Worm (Caenorhabditis elegans) whole organism, L1 larva: ENCODE data around the gene Y38E10A.33.

Experiments
- F16B12.6 ChIP-seq: fragments of 150-350 bp; optimal IDR thresholded peaks from 2 replicates; lab custom pipeline; 2014; ENCODE audit warnings: missing biosample characterization, missing genetic modification characterization
- ama-1 ChIP-seq: fragments of 150-350 bp; optimal IDR thresholded peaks from 2 replicates; lab custom pipeline; 2014
- blmp-1 ChIP-seq: fragments of 150-350 bp; optimal IDR thresholded peaks from 2 replicates; lab custom pipeline; 2014; ENCODE audit warnings: missing biosample characterization, missing genetic modification characterization
- ceh-63 ChIP-seq: fragments of 200-800 bp; sonication (Bioruptor generic); optimal IDR thresholded peaks from 2 replicates; lab custom pipeline; 2018; ENCODE audit warnings: mild to moderate bottlenecking, missing genetic modification characterization, missing compliant biosample characterization
- ceh-88 ChIP-seq: fragments of 200-800 bp; sonication (Bioruptor generic); IDR thresholded peaks from 2 replicates; pipeline ENCODE4 v1.3.6; 2022; ENCODE audit warnings: missing genetic modification characterization, missing compliant biosample characterization
- ceh-90 ChIP-seq: sonication (generic microtip); optimal IDR thresholded peaks from 2 replicates; lab custom pipeline; 2016; ENCODE audit warnings: missing genetic modification characterization, missing compliant biosample characterization
- ces-1 ChIP-seq: fragments of 150-350 bp; optimal IDR thresholded peaks from 2 replicates; lab custom pipeline; 2014; ENCODE audit warnings: missing biosample characterization, missing genetic modification reagents, missing genetic modification characterization
- dsc-1 ChIP-seq: sonication (generic microtip); optimal IDR thresholded peaks from 2 replicates; lab custom pipeline; 2016; ENCODE audit warnings: mild to moderate bottlenecking, missing genetic modification characterization, missing compliant biosample characterization
- egl-13 ChIP-seq: sonication (generic microtip); optimal IDR thresholded peaks from 2 replicates; lab custom pipeline; 2016; ENCODE audit warnings: missing genotype, missing genetic modification reagents, missing genetic modification characterization, missing compliant biosample characterization
- egl-27 ChIP-seq, 2 experiments: fragments of 150-350 bp in 1 of 2; sonication (generic microtip); optimal IDR thresholded peaks; 3 replicates each; lab custom pipeline; 2017 to 2018; ENCODE audit warnings: missing biosample characterization in 2 of 2, missing genetic modification characterization in 2 of 2, missing genetic modification reagents in 2 of 2
- elt-3 ChIP-seq, 6 experiments: fragments of 150-350 bp in 1 of 6; sonication (generic microtip); optimal IDR thresholded peaks; 2 replicates each; lab custom pipeline; 2017 to 2018; ENCODE audit warnings: missing biosample characterization in 6 of 6, missing genetic modification characterization in 6 of 6, inconsistent platforms in 1 of 6
- fkh-4 ChIP-seq: sonication (generic microtip); optimal IDR thresholded peaks from 2 replicates; lab custom pipeline; 2016; ENCODE audit warnings: missing compliant biosample characterization, missing genetic modification characterization, borderline replicate concordance
- fos-1 ChIP-seq: fragments of 150-350 bp; optimal IDR thresholded peaks from 2 replicates; lab custom pipeline; 2014; ENCODE audit warnings: missing biosample characterization, missing genetic modification characterization
- grh-1 ChIP-seq: fragments of 200-800 bp; sonication (Bioruptor generic); IDR thresholded peaks from 2 replicates; pipeline ENCODE4 v1.3.6; 2022; ENCODE audit warnings: missing genetic modification reagents, missing genetic modification characterization, missing compliant biosample characterization
- hlh-17 ChIP-seq: fragments of 200-800 bp; sonication (Bioruptor generic); optimal IDR thresholded peaks from 2 replicates; lab custom pipeline; 2018; ENCODE audit warnings: missing genetic modification characterization, mild to moderate bottlenecking, missing compliant biosample characterization, moderate library complexity, borderline replicate concordance
- hpl-2 ChIP-seq: fragments of 150-350 bp; optimal IDR thresholded peaks from 2 replicates; lab custom pipeline; 2014; ENCODE audit warnings: missing biosample characterization, missing genetic modification reagents, missing genetic modification characterization
- irx-1 ChIP-seq: sonication (generic microtip); optimal IDR thresholded peaks from 2 replicates; lab custom pipeline; 2016; ENCODE audit warnings: missing genetic modification characterization, missing compliant biosample characterization
- lin-14 ChIP-seq: fragments of 200-800 bp; sonication (Bioruptor generic); optimal IDR thresholded peaks from 2 replicates; lab custom pipeline; 2018; ENCODE audit warnings: mild to moderate bottlenecking, missing genetic modification characterization, moderate library complexity, missing compliant biosample characterization
- lin-35 ChIP-seq, 2 experiments: fragments of 150-350 bp; optimal IDR thresholded peaks; 2 replicates each; lab custom pipeline; 2014; ENCODE audit warnings: missing biosample characterization in 2 of 2, missing genetic modification characterization in 2 of 2, missing genetic modification reagents in 2 of 2
- lin-39 ChIP-seq: fragments of 150-350 bp; optimal IDR thresholded peaks from 2 replicates; lab custom pipeline; 2014; ENCODE audit warnings: missing biosample characterization, missing genetic modification reagents, missing genetic modification characterization
- lsy-2 ChIP-seq, 2 experiments: fragments of 150-350 bp; optimal IDR thresholded peaks; 2 replicates each; lab custom pipeline; 2014; ENCODE audit warnings: missing biosample characterization in 2 of 2, missing genetic modification characterization in 2 of 2
- mab-9 ChIP-seq: fragments of 200-800 bp; sonication (Bioruptor generic); IDR thresholded peaks from 2 replicates; pipeline ENCODE4 v1.3.6; 2022; ENCODE audit warnings: missing genetic modification reagents, missing genetic modification characterization, missing compliant biosample characterization
- mdl-1 ChIP-seq, 2 experiments: fragments of 150-350 bp; optimal IDR thresholded peaks; 2 replicates each; lab custom pipeline; 2014 to 2017; ENCODE audit warnings: missing biosample characterization in 2 of 2, missing genetic modification characterization in 2 of 2, inconsistent platforms in 1 of 2
- nhr-12 ChIP-seq: sonication (generic microtip); optimal IDR thresholded peaks from 2 replicates; lab custom pipeline; 2017; ENCODE audit warnings: missing biosample characterization, missing genetic modification characterization
- nhr-19 ChIP-seq: fragments of 200-800 bp; sonication (Bioruptor generic); conservative IDR thresholded peaks from 2 replicates; pipeline ENCODE4 v1.3.6; 2022; ENCODE audit warnings: missing genetic modification characterization, missing compliant biosample characterization
- nhr-20 ChIP-seq: sonication (generic microtip); optimal IDR thresholded peaks from 2 replicates; lab custom pipeline; 2016; ENCODE audit warnings: mild to moderate bottlenecking, missing genetic modification characterization, missing compliant biosample characterization
- nhr-47 ChIP-seq: sonication (generic microtip); optimal IDR thresholded peaks from 2 replicates; lab custom pipeline; 2016; ENCODE audit warnings: mild to moderate bottlenecking, missing genetic modification characterization, moderate library complexity, missing compliant biosample characterization
- nhr-71 ChIP-seq: sonication (generic microtip); optimal IDR thresholded peaks from 2 replicates; lab custom pipeline; 2016; ENCODE audit warnings: mild to moderate bottlenecking, missing genetic modification characterization, moderate library complexity, missing compliant biosample characterization
- nhr-85 ChIP-seq: sonication (generic microtip); peaks from one replicate; lab custom pipeline; 2016; ENCODE audit warnings: missing genetic modification characterization, inconsistent platforms, missing compliant biosample characterization
- nhr-90 ChIP-seq: sonication (generic microtip); optimal IDR thresholded peaks from 2 replicates; lab custom pipeline; 2016; ENCODE audit warnings: mild to moderate bottlenecking, missing genetic modification characterization, missing compliant biosample characterization; ENCODE audit not compliant: poor library complexity
- pax-3 ChIP-seq: fragments of 200-800 bp; sonication (Bioruptor generic); optimal IDR thresholded peaks from 2 replicates; lab custom pipeline; 2018; ENCODE audit warnings: mild to moderate bottlenecking, missing genetic modification characterization, moderate library complexity, missing compliant biosample characterization
- rnt-1 ChIP-seq: sonication (generic microtip); optimal IDR thresholded peaks from 2 replicates; lab custom pipeline; 2016; ENCODE audit warnings: mild to moderate bottlenecking, missing genetic modification characterization, moderate library complexity, missing compliant biosample characterization
- snpc-4 ChIP-seq: fragments of 150-350 bp; optimal IDR thresholded peaks from 2 replicates; lab custom pipeline; 2014; ENCODE audit warnings: missing biosample characterization, missing genetic modification characterization
- snu-23 ChIP-seq: sonication (generic microtip); optimal IDR thresholded peaks from 2 replicates; lab custom pipeline; 2016; ENCODE audit warnings: missing genetic modification characterization, missing compliant biosample characterization
- sptf-1 ChIP-seq: fragments of 150-350 bp; optimal IDR thresholded peaks from 2 replicates; lab custom pipeline; 2014; ENCODE audit warnings: missing biosample characterization, missing genetic modification characterization
- swsn-7 ChIP-seq: sonication (generic microtip); optimal IDR thresholded peaks from 2 replicates; lab custom pipeline; 2016; ENCODE audit warnings: missing genetic modification characterization, missing compliant biosample characterization
- unc-130 ChIP-seq: fragments of 150-350 bp; optimal IDR thresholded peaks from 2 replicates; lab custom pipeline; 2017; ENCODE audit warnings: missing biosample characterization, missing genetic modification characterization, inconsistent platforms
- unc-62 ChIP-seq: fragments of 150-350 bp; optimal IDR thresholded peaks from 2 replicates; lab custom pipeline; 2014; ENCODE audit warnings: missing biosample characterization, missing genetic modification reagents, missing genetic modification characterization
- unc-98 ChIP-seq: fragments of 200-800 bp; sonication (Bioruptor generic); IDR thresholded peaks from 2 replicates; pipeline ENCODE4 v1.3.6; 2022; ENCODE audit warnings: missing genetic modification characterization, missing compliant biosample characterization
- xbp-1 ChIP-seq: sonication (generic microtip); optimal IDR thresholded peaks from 2 replicates; lab custom pipeline; 2016; ENCODE audit warnings: missing genetic modification characterization, missing compliant biosample characterization
- ztf-4 ChIP-seq: fragments of 150-350 bp; optimal IDR thresholded peaks from 2 replicates; lab custom pipeline; 2014; ENCODE audit warnings: missing biosample characterization, missing genetic modification characterization

Y38E10A.33 gene

DNA sequence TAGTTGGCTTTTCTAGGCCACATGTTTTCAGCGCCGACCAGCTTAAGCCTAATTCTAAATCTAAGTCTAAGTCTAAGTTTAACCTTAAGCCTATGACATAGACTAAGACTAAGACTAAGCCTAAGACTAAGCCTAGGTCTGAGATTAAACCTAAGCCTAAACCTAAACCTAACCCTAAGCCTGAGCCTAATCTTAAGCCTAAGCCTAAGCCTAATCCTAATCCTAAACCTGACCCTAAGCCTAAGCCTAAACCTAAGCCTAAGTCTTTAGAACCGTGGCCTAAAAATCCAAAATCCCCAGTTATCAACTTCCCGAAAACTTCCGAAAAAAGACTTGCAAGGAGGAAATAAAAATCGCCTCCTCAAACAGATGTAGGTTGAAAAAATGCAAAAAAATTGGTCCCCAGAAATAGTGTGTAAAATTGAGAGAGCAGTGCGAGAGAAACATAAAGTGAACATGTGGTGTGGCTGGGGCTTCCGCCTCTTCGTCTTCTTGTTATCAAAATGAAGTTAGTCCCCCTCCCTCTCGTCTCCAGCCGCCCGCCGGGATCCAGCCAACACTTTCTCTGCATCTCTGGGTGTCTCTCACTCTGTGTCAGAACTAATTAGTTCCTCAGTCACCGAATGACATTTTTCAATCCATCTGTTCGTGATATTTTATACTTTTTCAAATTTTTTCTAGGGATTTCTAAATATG lies 19.6 kb downstream of the Y38E10A.33 start (continued):
- TF ChIP-seq blmp-1 (tag; lab: Kevin White, UChicago) (no peak), ces-1 (GFP tag; lab: Kevin White, UChicago) (no peak), dsc-1 (peak; percentile 95), ama-1 (lab: Kevin White, UChicago) (no peak), grh-1 (GFP tag; lab: Robert Waterston, UW) (no peak), ceh-90 (tag; lab: Kevin White, UChicago) (no peak), snu-23 (peak; percentile 45), lin-39 (tag; lab: Kevin White, UChicago) (no peak), nhr-90 (tag; lab: Kevin White, UChicago) (no peak), swsn-7 (peak; percentile 24), rnt-1 (tag; lab: Kevin White, UChicago) (peak; percentile 68), nhr-20 (tag; lab: Kevin White, UChicago) (peak; percentile 2), unc-62 (no peak), nhr-12 (tag; lab: Kevin White, UChicago) (no peak), nhr-85 (tag; lab: Kevin White, UChicago) (no peak), egl-27 (tag; optimal IDR thresholded peaks at IDR 0.05; lab: Kevin White, UChicago) (no peak), elt-3 (tag; optimal IDR thresholded peaks at IDR 0.05; lab: Kevin White, UChicago) (peak in 1 of 6 experiments; percentile 15), snpc-4 (tag; lab: Kevin White, UChicago) (no peak), nhr-71 (tag; lab: Kevin White, UChicago) (peak; percentile 76), mab-9 (GFP tag; lab: Robert Waterston, UW) (no peak), fkh-4 (tag; lab: Kevin White, UChicago) (peak; percentile 58), sptf-1 (no peak), unc-130 (peak; percentile 59), hlh-17 (GFP tag; lab: Kevin White, UChicago) (no peak), unc-98 (peak; percentile 48), nhr-19 (GFP tag; lab: Robert Waterston, UW) (peak; percentile 52), nhr-47 (peak; percentile 20), irx-1 (tag; lab: Kevin White, UChicago) (peak; percentile 22), F16B12.6 (tag; lab: Kevin White, UChicago) (no peak)
- TF ChIP-seq, all 84 proteins: peak for 21

DNA sequence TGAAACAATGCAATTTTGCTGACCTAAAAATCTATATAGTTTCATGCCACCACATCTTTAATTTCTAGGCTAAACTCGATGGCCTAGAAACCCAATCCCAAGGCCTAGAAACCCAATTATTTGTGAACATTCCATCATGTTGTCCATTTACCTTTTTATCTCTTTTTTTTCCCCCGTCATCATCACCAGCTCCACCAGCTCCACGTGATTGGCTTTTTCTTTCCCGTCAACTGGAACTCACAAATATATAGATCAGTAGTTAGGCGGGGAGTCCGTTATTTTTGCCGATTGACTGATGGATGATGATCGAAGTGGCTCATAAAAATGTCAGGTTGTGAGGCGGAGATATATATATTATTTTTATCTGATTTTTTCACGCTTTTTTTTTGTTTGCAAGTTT lies 21.0 kb downstream of the Y38E10A.33 start:
- TF ChIP-seq lsy-2 (tag; optimal IDR thresholded peaks at IDR 0.05; lab: Kevin White, UChicago) (peak in 1 of 2 experiments; percentile 22), egl-13 (tag; lab: Kevin White, UChicago) (no peak), snpc-4 (tag; lab: Kevin White, UChicago) (peak; percentile 6), hpl-2 (GFP tag; lab: Kevin White, UChicago) (no peak), rnt-1 (tag; lab: Kevin White, UChicago) (peak; percentile 40), xbp-1 (tag; lab: Kevin White, UChicago) (no peak), ztf-4 (tag; lab: Kevin White, UChicago) (no peak), lin-14 (GFP tag; lab: Kevin White, UChicago) (peak; percentile 36), ceh-90 (tag; lab: Kevin White, UChicago) (no peak), mdl-1 (tag; optimal IDR thresholded peaks at IDR 0.05; lab: Kevin White, UChicago) (peak in 1 of 2 experiments; percentile 23), ceh-63 (GFP tag; lab: Kevin White, UChicago) (no peak)
- TF ChIP-seq, all 84 proteins: peak for 5

- TF ChIP-seq fos-1 (tag; lab: Kevin White, UChicago) (no peak), pax-3 (tag; lab: Kevin White, UChicago) (no peak), unc-62 (no peak), elt-3 (tag; optimal IDR thresholded peaks at IDR 0.05; lab: Kevin White, UChicago) (no peak), snpc-4 (tag; lab: Kevin White, UChicago) (no peak), lin-35 (GFP tag; optimal IDR thresholded peaks at IDR 0.05; lab: Kevin White, UChicago) (no peak), lin-14 (GFP tag; lab: Kevin White, UChicago) (peak; percentile 52), ceh-88 (GFP tag; lab: Robert Waterston, UW) (no peak)
- TF ChIP-seq, all 84 proteins: peak for 1
Observed at ce11 chrII:12657620-12658019, 21.8 kb downstream of the Y38E10A.33 start.
